Worm (Caenorhabditis elegans): Measurements from ENCODE around the gene let-99.
A peak's percentile ranks its signal among the peaks of the same experiment; 100 is the strongest.

The let-99 gene

ce11 chrIV:12573068-12573467 lies 5.4 kb downstream of the let-99 start, which contains the start of gene K08E7.5:
TSS of gene K08E7.5 (plus strand) at chrIV:12573368.
- TF ChIP-seq ceh-36 (tag; optimal IDR thresholded peaks at IDR 0.05) (no peak), B0310.2 (tag; optimal IDR thresholded peaks at IDR 0.05) (no peak), ets-7 (tag; optimal IDR thresholded peaks at IDR 0.05) (no peak), sea-1 (GFP tag; conservative IDR thresholded peaks at IDR 0.05) (no peak), tbx-37 (GFP tag; conservative IDR thresholded peaks at IDR 0.05) (no peak), tra-4 (tag; optimal IDR thresholded peaks at IDR 0.05) (no peak), ceh-13 (GFP tag; optimal IDR thresholded peaks at IDR 0.05) (no peak), ama-1 (optimal IDR thresholded peaks at IDR 0.05) (no peak), pes-1 (GFP tag; IDR thresholded peaks at IDR 0.05) (no peak), aly-1 (tag; optimal IDR thresholded peaks at IDR 0.05) (no peak), hnd-1 (tag; optimal IDR thresholded peaks at IDR 0.05) (no peak), flt-1 (GFP tag; IDR thresholded peaks at IDR 0.05) (no peak), hmbx-1 (tag; optimal IDR thresholded peaks at IDR 0.05) (no peak), tbx-11 (GFP tag; IDR thresholded peaks at IDR 0.05) (no peak), F13C5.2 (tag; optimal IDR thresholded peaks at IDR 0.05) (no peak), scrt-1 (GFP tag; IDR thresholded peaks at IDR 0.05) (no peak), hmg-4 (GFP tag; optimal IDR thresholded peaks at IDR 0.05) (no peak)

- TF ChIP-seq B0310.2 (tag; optimal IDR thresholded peaks at IDR 0.05) (no peak), ets-7 (tag; optimal IDR thresholded peaks at IDR 0.05) (no peak)
These were observed 6.6 kb downstream of the let-99 start for ce11 chrIV:12574265-12574664.

ce11 chrIV:12581046-12581445 lies 13.4 kb downstream of the let-99 start, which contains the start of gene K08E7.6:
TSS of gene K08E7.6 (minus strand) at chrIV:12581146.
- TF ChIP-seq hmg-4 (GFP tag; optimal IDR thresholded peaks at IDR 0.05) (no peak), tra-4 (tag; optimal IDR thresholded peaks at IDR 0.05) (no peak), tbx-37 (GFP tag; conservative IDR thresholded peaks at IDR 0.05) (no peak), tbx-11 (GFP tag; IDR thresholded peaks at IDR 0.05) (no peak), ceh-36 (tag; optimal IDR thresholded peaks at IDR 0.05) (no peak), F13C5.2 (tag; optimal IDR thresholded peaks at IDR 0.05) (no peak), scrt-1 (GFP tag; IDR thresholded peaks at IDR 0.05) (no peak), B0310.2 (tag; optimal IDR thresholded peaks at IDR 0.05) (no peak), flt-1 (GFP tag; IDR thresholded peaks at IDR 0.05) (no peak), ama-1 (optimal IDR thresholded peaks at IDR 0.05) (no peak), hnd-1 (tag; optimal IDR thresholded peaks at IDR 0.05) (no peak), hmbx-1 (tag; optimal IDR thresholded peaks at IDR 0.05) (no peak), ets-7 (tag; optimal IDR thresholded peaks at IDR 0.05) (no peak)

- TF ChIP-seq B0310.2 (tag; optimal IDR thresholded peaks at IDR 0.05) = no peak
- TF ChIP-seq ama-1 (optimal IDR thresholded peaks at IDR 0.05) = no peak
- TF ChIP-seq tbx-11 (GFP tag; IDR thresholded peaks at IDR 0.05) = no peak
- no peak for TF ChIP-seq F13C5.2 (tag; optimal IDR thresholded peaks at IDR 0.05)
- TF ChIP-seq scrt-1 (GFP tag; IDR thresholded peaks at IDR 0.05) = no peak
- no peak for TF ChIP-seq ceh-13 (GFP tag; optimal IDR thresholded peaks at IDR 0.05)
- no peak for TF ChIP-seq hnd-1 (tag; optimal IDR thresholded peaks at IDR 0.05)
- no peak for TF ChIP-seq ets-7 (tag; optimal IDR thresholded peaks at IDR 0.05)
These were observed 15.5 kb downstream of the let-99 start for ce11 chrIV:12583181-12583580.

ce11 chrIV:12584146-12584545 lies 16.5 kb downstream of the let-99 start:
- TF ChIP-seq hnd-1 (tag; optimal IDR thresholded peaks at IDR 0.05) = no peak
- TF ChIP-seq ceh-13 (GFP tag; optimal IDR thresholded peaks at IDR 0.05) = no peak
- TF ChIP-seq tbx-37 (GFP tag; conservative IDR thresholded peaks at IDR 0.05) = no peak

- TF ChIP-seq flt-1 (GFP tag; IDR thresholded peaks at IDR 0.05) = no peak
- no peak for TF ChIP-seq hnd-1 (tag; optimal IDR thresholded peaks at IDR 0.05)
- TF ChIP-seq ceh-13 (GFP tag; optimal IDR thresholded peaks at IDR 0.05) = no peak
- TF ChIP-seq tbx-11 (GFP tag; IDR thresholded peaks at IDR 0.05) = no peak
- TF ChIP-seq tbx-37 (GFP tag; conservative IDR thresholded peaks at IDR 0.05) = no peak
- no peak for TF ChIP-seq scrt-1 (GFP tag; IDR thresholded peaks at IDR 0.05)
- no peak for TF ChIP-seq ets-7 (tag; optimal IDR thresholded peaks at IDR 0.05)
- no peak for TF ChIP-seq B0310.2 (tag; optimal IDR thresholded peaks at IDR 0.05)
- TF ChIP-seq pes-1 (GFP tag; IDR thresholded peaks at IDR 0.05) = no peak
- no peak for TF ChIP-seq hmg-4 (GFP tag; optimal IDR thresholded peaks at IDR 0.05)
These were observed 18.3 kb downstream of the let-99 start, which contains the start of gene K08E7.8 for ce11 chrIV:12585966-12586365. TSS of gene K08E7.8 (minus strand) at chrIV:12586066.

- no peak for TF ChIP-seq hmbx-1 (tag; optimal IDR thresholded peaks at IDR 0.05)
- TF ChIP-seq tra-4 (tag; optimal IDR thresholded peaks at IDR 0.05) = no peak
- no peak for TF ChIP-seq tbx-37 (GFP tag; conservative IDR thresholded peaks at IDR 0.05)
- TF ChIP-seq tbx-11 (GFP tag; IDR thresholded peaks at IDR 0.05) = no peak
- no peak for TF ChIP-seq sea-1 (GFP tag; conservative IDR thresholded peaks at IDR 0.05)
- TF ChIP-seq hnd-1 (tag; optimal IDR thresholded peaks at IDR 0.05) = no peak
- TF ChIP-seq ceh-36 (tag; optimal IDR thresholded peaks at IDR 0.05) = no peak
- no peak for TF ChIP-seq ets-7 (tag; optimal IDR thresholded peaks at IDR 0.05)
- TF ChIP-seq B0310.2 (tag; optimal IDR thresholded peaks at IDR 0.05) = no peak
- TF ChIP-seq ama-1 (optimal IDR thresholded peaks at IDR 0.05) = no peak
- no peak for TF ChIP-seq hmg-4 (GFP tag; optimal IDR thresholded peaks at IDR 0.05)
- no peak for TF ChIP-seq scrt-1 (GFP tag; IDR thresholded peaks at IDR 0.05)
- TF ChIP-seq ceh-13 (GFP tag; optimal IDR thresholded peaks at IDR 0.05) = no peak
These were observed 22.7 kb downstream of the let-99 start, which contains the start of gene cul-6 for ce11 chrIV:12590373-12590772. TSS of gene cul-6 (minus strand) at chrIV:12590451.

- peak; percentile 19 for TF ChIP-seq ets-7 (tag; optimal IDR thresholded peaks at IDR 0.05)
- peak; percentile 78 for TF ChIP-seq sea-1 (GFP tag; conservative IDR thresholded peaks at IDR 0.05)
- TF ChIP-seq tra-4 (tag; optimal IDR thresholded peaks at IDR 0.05) = no peak
- TF ChIP-seq scrt-1 (GFP tag; IDR thresholded peaks at IDR 0.05) = peak; percentile 73
- TF ChIP-seq flt-1 (GFP tag; IDR thresholded peaks at IDR 0.05) = peak; percentile 52; the same call in 1 of the 2 replicates
- no peak for TF ChIP-seq hmbx-1 (tag; optimal IDR thresholded peaks at IDR 0.05)
- TF ChIP-seq ceh-13 (GFP tag; optimal IDR thresholded peaks at IDR 0.05) = peak; percentile 21
- TF ChIP-seq pes-1 (GFP tag; IDR thresholded peaks at IDR 0.05) = no peak; the same call in none of the 2 replicates
- peak; percentile 49 for TF ChIP-seq hnd-1 (tag; optimal IDR thresholded peaks at IDR 0.05)
- TF ChIP-seq hmg-4 (GFP tag; optimal IDR thresholded peaks at IDR 0.05) = peak; percentile 55
- TF ChIP-seq ceh-36 (tag; optimal IDR thresholded peaks at IDR 0.05) = peak; percentile 66
- peak; percentile 67 for TF ChIP-seq tbx-37 (GFP tag; conservative IDR thresholded peaks at IDR 0.05)
- no peak for TF ChIP-seq B0310.2 (tag; optimal IDR thresholded peaks at IDR 0.05)
- no peak for TF ChIP-seq aly-1 (tag; optimal IDR thresholded peaks at IDR 0.05)
- TF ChIP-seq tbx-11 (GFP tag; IDR thresholded peaks at IDR 0.05) = peak; percentile 83
- no peak for TF ChIP-seq ama-1 (optimal IDR thresholded peaks at IDR 0.05)
- peak; percentile 48 for TF ChIP-seq F13C5.2 (tag; optimal IDR thresholded peaks at IDR 0.05)
These were observed 26.9 kb downstream of the let-99 start for ce11 chrIV:12594574-12594973.
